Fruit fly (Drosophila melanogaster) whole organism, embryonic: ENCODE data around the gene Ptp10D.
A peak's percentile ranks its signal among the peaks of the same experiment; 100 is the strongest.

Experiments used
- CG17612 ChIP-seq: fragments of 200-800 bp; sonication (Bioruptor generic); IDR thresholded peaks from 2 replicates; pipeline ENCODE4 v1.3.6; 2022; ENCODE audit warnings: missing biosample characterization, missing genetic modification characterization
- CG18599 ChIP-seq: fragments of 200-800 bp; sonication (Bioruptor generic); optimal IDR thresholded peaks from 3 replicates; lab custom pipeline; 2017; ENCODE audit warnings: missing biosample characterization, missing genetic modification characterization, mild to moderate bottlenecking, moderate library complexity, missing genetic modification reagents
- CG4617 ChIP-seq: fragments of 200-800 bp; sonication (Bioruptor generic); optimal IDR thresholded peaks from 3 replicates; lab custom pipeline; 2016; ENCODE audit warnings: missing biosample characterization, missing genetic modification characterization, borderline replicate concordance
- CG4707 ChIP-seq: fragments of 200-800 bp; sonication (Bioruptor generic); optimal IDR thresholded peaks from 2 replicates; lab custom pipeline; 2018; ENCODE audit warnings: missing biosample characterization, mild to moderate bottlenecking, missing genetic modification characterization, moderate library complexity
- CHES-1-like ChIP-seq: fragments of 200-800 bp; sonication (Bioruptor generic); optimal IDR thresholded peaks from 2 replicates; lab custom pipeline; 2016; ENCODE audit warnings: missing biosample characterization, missing genetic modification characterization
- al ChIP-seq: fragments of 200-800 bp; sonication (Bioruptor generic); IDR thresholded peaks from 2 replicates; pipeline ENCODE4 v1.3.6; 2022; ENCODE audit warnings: missing biosample characterization, missing genetic modification characterization
- br ChIP-seq: fragments of >200 bp; optimal IDR thresholded peaks from 2 replicates; lab custom pipeline; 2017

dm6 chrX:11713808-11714528, 92.2 kb downstream of the Ptp10D start:
- peak; percentile 62 for TF ChIP-seq CG18599 (GFP tag; lab: Kevin White, UChicago)
- no peak for TF ChIP-seq al (GFP tag; lab: Robert Waterston, UW)
- no peak for TF ChIP-seq CG4617 (GFP tag; lab: Kevin White, UChicago)
- no peak for TF ChIP-seq CG17612 (GFP tag; lab: Robert Waterston, UW)
- TF ChIP-seq CHES-1-like (GFP tag; lab: Kevin White, UChicago): no peak
- TF ChIP-seq br (lab: Kevin White, UChicago): no peak
- TF ChIP-seq CG4707: no peak
